Worm (Caenorhabditis elegans): ENCODE data around the gene F09F9.3.

The F09F9.3 gene

DNA sequence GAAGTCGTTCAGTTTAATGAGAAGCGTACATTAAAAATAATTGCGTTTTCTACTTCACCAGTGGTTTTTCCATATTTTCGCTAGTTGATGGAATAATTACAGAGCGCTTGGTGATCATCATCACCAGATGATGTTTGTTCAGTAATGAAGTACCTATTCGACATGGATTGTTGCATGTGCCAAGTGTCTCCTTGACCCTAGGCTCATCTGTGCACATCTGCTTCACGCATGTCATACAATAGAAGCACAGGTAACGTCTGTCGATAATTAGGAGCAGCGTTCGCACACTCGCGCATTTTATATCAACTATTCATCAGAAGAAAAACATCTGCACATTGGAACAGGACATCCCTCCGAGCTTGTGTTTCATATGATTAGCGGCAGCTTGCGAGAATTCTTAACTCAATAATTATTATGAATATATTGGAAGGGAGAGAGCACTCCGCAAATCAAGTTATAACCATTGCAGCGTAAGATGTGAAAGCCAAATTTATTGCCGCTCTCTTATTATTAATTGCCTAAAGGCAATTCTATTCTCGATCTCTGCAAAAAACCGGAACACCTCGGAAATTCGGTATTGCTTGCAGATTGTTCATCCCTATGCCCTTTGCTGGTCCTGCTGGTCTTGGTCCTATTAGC lies 4.4 kb upstream of the F09F9.3 start:
- no peak for TF ChIP-seq egl-43 (GFP tag; IDR thresholded peaks at IDR 0.05)
- TF ChIP-seq unc-130 (GFP tag; optimal IDR thresholded peaks at IDR 0.05), result no peak
- no peak for TF ChIP-seq skn-1 (tag; optimal IDR thresholded peaks at IDR 0.05)
- TF ChIP-seq nhr-11 (tag; optimal IDR thresholded peaks at IDR 0.05), result no peak
- no peak for TF ChIP-seq T26A8.4 (GFP tag; IDR thresholded peaks at IDR 0.05)
- no peak for TF ChIP-seq lin-39 (tag; optimal IDR thresholded peaks at IDR 0.05)
- TF ChIP-seq zag-1 (tag; optimal IDR thresholded peaks at IDR 0.05), result no peak
- TF ChIP-seq nhr-10 (tag; optimal IDR thresholded peaks at IDR 0.05), result no peak

DNA sequence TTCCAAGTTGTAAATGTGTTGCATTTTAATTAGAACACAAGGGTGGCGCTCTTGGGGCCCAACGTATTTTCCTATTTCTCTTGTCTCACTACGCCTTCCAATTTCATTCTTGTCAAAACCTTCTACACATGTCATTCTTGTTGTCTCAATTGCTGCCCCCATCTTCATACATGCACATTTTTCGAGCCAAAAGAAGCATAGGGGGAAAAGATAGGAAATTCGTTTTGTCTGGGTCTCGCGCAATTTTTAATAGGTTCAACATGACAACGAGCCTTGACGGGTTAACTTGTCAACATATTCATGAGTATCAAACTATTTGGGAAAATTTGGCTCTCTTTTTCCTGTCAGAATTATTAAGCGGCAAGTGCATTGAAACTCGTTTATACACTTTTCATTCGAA lies 2.5 kb upstream of the F09F9.3 start:
- TF ChIP-seq lin-1 (GFP tag; IDR thresholded peaks at IDR 0.05) (no peak), nhr-10 (tag; optimal IDR thresholded peaks at IDR 0.05) (no peak), hif-1 (tag; optimal IDR thresholded peaks at IDR 0.05) (no peak), ceh-20 (GFP tag; IDR thresholded peaks at IDR 0.05) (no peak), F37D6.2 (tag; optimal IDR thresholded peaks at IDR 0.05) (no peak), madf-5 (GFP tag; IDR thresholded peaks at IDR 0.05) (no peak)

DNA sequence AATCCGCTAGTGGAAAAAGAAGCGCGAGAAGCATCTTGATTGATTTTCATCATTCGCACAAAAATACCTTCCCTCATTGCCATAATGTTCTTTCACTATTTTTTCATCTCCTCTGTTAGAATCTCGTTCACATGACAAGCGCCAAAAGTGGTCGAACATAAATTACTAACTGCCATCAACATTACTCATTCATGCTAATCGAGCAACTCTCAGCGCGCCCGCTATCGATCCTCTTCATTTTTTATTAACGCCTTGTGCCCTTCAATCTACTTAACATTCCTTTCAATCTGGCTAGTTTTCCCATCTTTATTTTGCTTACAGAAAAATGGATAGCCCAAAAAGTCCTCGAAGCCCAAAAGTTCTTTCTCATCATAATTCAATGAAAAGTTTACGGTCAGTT lies 3.2 kb downstream of the F09F9.3 start, which contains the start of gene F09F9.5:
Gene F09F9.5 (plus strand): TSS at position 301 of the 400 bp plus-strand sequence.
- TF ChIP-seq fos-1 (tag; optimal IDR thresholded peaks at IDR 0.05) (no peak), mxl-3 (GFP tag; optimal IDR thresholded peaks at IDR 0.05) (no peak), pha-4 (GFP tag; IDR thresholded peaks at IDR 0.05) (no peak), pha-4 (tag; optimal IDR thresholded peaks at IDR 0.05) (no peak), mdt-29 (GFP tag; IDR thresholded peaks at IDR 0.05) (no peak), ZK337.2 (GFP tag; IDR thresholded peaks at IDR 0.05) (no peak), snpc-1.2 (GFP tag; IDR thresholded peaks at IDR 0.05) (no peak), F10B5.3 (tag; optimal IDR thresholded peaks at IDR 0.05) (no peak), unc-39 (tag; optimal IDR thresholded peaks at IDR 0.05) (no peak), zip-2 (tag; optimal IDR thresholded peaks at IDR 0.05) (no peak), attf-4 (tag; optimal IDR thresholded peaks at IDR 0.05) (no peak), mxl-2 (GFP tag; conservative IDR thresholded peaks at IDR 0.05) (no peak), egl-43 (GFP tag; IDR thresholded peaks at IDR 0.05) (no peak), rbr-2 (tag; optimal IDR thresholded peaks at IDR 0.05) (no peak)

DNA sequence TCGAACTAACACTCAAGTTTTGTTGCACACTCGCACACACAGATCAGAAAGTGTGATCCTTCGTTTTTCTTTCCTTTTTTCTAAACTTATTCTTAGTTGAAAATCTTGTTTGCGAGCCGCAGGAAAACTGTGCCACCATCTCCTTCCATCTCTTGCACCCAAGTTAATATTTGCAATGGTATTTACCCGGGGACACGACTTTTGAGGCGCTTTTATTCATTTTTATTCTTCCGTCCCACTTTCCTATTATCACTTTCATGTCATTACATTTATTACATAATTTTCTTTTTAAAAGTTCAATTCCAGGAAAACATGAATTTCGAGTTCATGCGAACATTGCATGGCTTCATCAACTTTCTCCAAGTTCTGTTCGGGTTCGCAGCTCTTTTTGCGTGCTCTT lies 5.8 kb downstream of the F09F9.3 start, which contains the start of gene F09F9.1:
Gene F09F9.1 (plus strand): TSS at position 301 of the 400 bp plus-strand sequence.
- no peak for TF ChIP-seq T20F7.1 (GFP tag; optimal IDR thresholded peaks at IDR 0.05)
- no peak for TF ChIP-seq egl-27 (tag; optimal IDR thresholded peaks at IDR 0.05)

DNA sequence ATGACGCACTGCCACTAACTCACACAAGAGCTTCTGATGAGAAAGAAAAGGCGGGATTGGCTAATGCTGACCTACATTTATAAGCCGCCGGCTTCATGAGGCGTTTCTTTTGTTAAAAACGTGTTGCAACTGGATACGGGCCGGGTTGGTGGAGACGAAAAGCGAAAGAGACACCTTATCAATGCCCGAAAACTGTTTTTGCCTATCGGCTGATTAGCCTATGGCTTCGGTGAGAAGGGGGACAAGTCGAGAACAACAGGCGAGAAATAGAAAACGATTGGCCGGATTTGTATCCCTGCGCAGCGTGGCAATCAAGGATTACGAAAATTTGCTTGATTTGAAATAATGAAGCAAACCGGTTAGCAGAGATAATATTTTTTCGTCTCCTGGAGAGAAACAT lies 9.4 kb downstream of the F09F9.3 start, which contains the start of gene F09F9.2:
Gene F09F9.2 (minus strand): TSS at position 25 of the 400 bp plus-strand sequence.
- peak; percentile 37 for TF ChIP-seq mxl-3 (GFP tag; optimal IDR thresholded peaks at IDR 0.05)
- peak; percentile 33 for TF ChIP-seq hlh-11 (tag; optimal IDR thresholded peaks at IDR 0.05)
- TF ChIP-seq jun-1 (tag; optimal IDR thresholded peaks at IDR 0.05), result no peak
- TF ChIP-seq F44E2.7 (GFP tag; IDR thresholded peaks at IDR 0.05), result no peak
- no peak for TF ChIP-seq aly-2 (tag; optimal IDR thresholded peaks at IDR 0.05)
- TF ChIP-seq F37D6.2 (tag; optimal IDR thresholded peaks at IDR 0.05), result no peak
- TF ChIP-seq T20F7.1 (GFP tag; optimal IDR thresholded peaks at IDR 0.05), result no peak
- TF ChIP-seq lsy-2 (tag; optimal IDR thresholded peaks at IDR 0.05), result no peak
- TF ChIP-seq zfp-2 (tag; optimal IDR thresholded peaks at IDR 0.05), result no peak
- no peak for TF ChIP-seq zag-1 (tag; optimal IDR thresholded peaks at IDR 0.05)
- TF ChIP-seq nhr-25 (tag; optimal IDR thresholded peaks at IDR 0.05; ENCODE audit: borderline replicate concordance, insufficient read depth), result no peak
- TF ChIP-seq ztf-7 (tag; optimal IDR thresholded peaks at IDR 0.05), result no peak
- TF ChIP-seq nhr-6 (tag; optimal IDR thresholded peaks at IDR 0.05), result no peak
- TF ChIP-seq mep-1 (tag; optimal IDR thresholded peaks at IDR 0.05), result no peak

All from whole organism, L4 larva.